Worm (Caenorhabditis elegans) whole organism, dauer: ENCODE data around the gene R11D1.12.

Source experiments
- unc-62 ChIP-seq: sonication (generic microtip); optimal IDR thresholded peaks from 2 replicates; lab custom pipeline; 2017; ENCODE audit warnings: missing biosample characterization, missing genetic modification reagents, missing genetic modification characterization

Gene R11D1.12

DNA sequence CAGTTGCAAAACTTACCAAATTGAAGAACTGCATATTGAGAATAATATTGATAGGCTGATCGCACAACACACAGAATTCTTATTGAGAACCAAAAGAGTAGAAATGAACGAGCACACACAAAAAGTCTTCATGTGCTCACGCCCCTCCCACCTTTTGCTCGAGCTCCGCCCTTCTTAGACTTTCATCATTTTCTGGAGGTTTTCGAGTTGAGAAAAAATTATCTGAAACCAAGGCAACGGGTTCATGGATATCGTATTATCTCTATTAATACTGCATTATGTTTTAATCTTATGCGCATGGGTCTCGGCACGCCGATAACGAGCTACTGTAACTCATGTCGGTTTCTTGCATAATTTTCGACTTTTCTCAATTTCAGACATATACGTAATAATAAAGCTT, at the start of gene R11D1.12:
Gene R11D1.12, minus strand, starts transcription at position 101 of the 400 bp plus-strand sequence.
- TF ChIP-seq unc-62 (GFP tag; lab: Kevin White, UChicago), result no peak

- TF ChIP-seq unc-62 (GFP tag; lab: Kevin White, UChicago), result no peak
Observed at ce11 chrV:12773852-12774251, 48.1 kb upstream of the R11D1.12 start.

DNA sequence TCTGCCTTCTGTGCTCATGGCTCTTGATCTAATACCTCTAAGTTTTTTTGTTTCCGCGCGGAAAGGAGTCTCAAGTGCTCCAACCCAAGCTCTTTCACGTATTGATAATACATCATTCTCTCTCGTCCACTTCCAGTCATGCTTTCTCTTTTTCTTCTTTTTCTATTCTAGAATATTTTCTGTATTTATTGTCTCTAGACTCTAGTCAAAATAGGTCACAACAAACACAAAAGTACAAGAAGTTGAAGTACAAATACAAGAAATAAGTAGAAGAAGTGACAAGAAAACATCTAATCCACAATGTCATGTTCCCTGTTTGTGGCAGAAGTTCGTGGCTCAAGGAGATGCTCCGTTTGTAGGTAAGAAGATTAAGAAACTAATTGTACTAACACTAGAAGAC, 47.4 kb upstream of the R11D1.12 start, which contains the start of gene ZC455.1:
Gene ZC455.1, plus strand, starts transcription at position 301 of the 400 bp plus-strand sequence.
- TF ChIP-seq unc-62 (GFP tag; lab: Kevin White, UChicago), result no peak

ce11 chrV:12768946-12769345, 43.2 kb upstream of the R11D1.12 start, which contains the start of gene srt-43:
TSS of gene srt-43 (plus strand) at chrV:12769246.
- TF ChIP-seq unc-62 (GFP tag; lab: Kevin White, UChicago), result no peak

ce11 chrV:12763291-12763995, 37.6 kb upstream of the R11D1.12 start, which contains the start of the genes abcf-1 and scc-3:
TSS of gene abcf-1 (minus strand) at chrV:12763375.
TSS of gene scc-3 (plus strand) at chrV:12763945.
- TF ChIP-seq unc-62 (GFP tag; lab: Kevin White, UChicago), result no peak

DNA sequence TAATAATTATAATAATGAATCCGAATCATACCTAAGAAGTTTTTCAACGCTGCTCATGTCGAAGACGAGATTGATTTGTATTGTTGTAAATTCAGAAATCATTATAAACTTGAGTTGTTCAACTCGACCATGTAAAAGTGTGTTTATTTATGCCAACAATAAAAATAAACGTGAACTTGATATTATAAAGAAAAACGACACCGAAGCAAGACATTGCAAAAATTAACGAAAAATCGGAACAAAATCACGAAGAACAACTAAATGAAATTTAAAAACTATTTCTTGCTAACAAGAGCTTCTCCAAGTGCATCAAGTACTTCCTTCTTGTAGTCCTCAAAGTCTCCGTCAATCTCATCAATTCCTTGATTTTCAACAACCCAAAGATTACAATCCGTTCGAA, 35.1 kb upstream of the R11D1.12 start, which contains the start of gene F18E2.15:
Gene F18E2.15, minus strand, starts transcription at position 101 of the 400 bp plus-strand sequence.
- no peak for TF ChIP-seq unc-62 (GFP tag; lab: Kevin White, UChicago)

- TF ChIP-seq unc-62 (GFP tag; lab: Kevin White, UChicago), result no peak
Observed at ce11 chrV:12759660-12760059, 33.9 kb upstream of the R11D1.12 start, which contains the start of gene papl-1. TSS of gene papl-1 (minus strand) at chrV:12759760.

- no peak for TF ChIP-seq unc-62 (GFP tag; lab: Kevin White, UChicago)
Observed at ce11 chrV:12754839-12755238, 29.0 kb upstream of the R11D1.12 start, which contains the start of gene gpa-13. TSS of gene gpa-13 (minus strand) at chrV:12754939.

DNA sequence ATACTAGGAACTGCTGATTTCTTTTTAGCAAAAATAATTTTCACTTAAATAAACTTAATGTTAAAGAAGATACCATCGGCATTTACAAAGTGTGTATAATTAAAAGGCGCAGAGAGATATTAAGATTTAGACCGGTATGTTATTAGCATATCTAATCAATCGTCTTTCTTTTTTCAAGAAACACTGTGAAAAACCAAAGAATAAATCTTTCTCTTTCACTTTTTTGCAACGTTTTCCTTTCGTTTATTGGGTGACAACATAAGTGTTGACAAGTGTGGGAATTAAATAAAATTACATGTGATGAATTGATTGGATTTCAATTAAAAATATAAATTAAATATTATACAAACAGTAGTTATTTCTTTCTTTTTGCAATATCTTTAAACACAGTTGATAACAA, 26.6 kb upstream of the R11D1.12 start, which contains the start of gene C15C8.8:
Gene C15C8.8, minus strand, starts transcription at position 101 of the 400 bp plus-strand sequence.
- no peak for TF ChIP-seq unc-62 (GFP tag; lab: Kevin White, UChicago)

DNA sequence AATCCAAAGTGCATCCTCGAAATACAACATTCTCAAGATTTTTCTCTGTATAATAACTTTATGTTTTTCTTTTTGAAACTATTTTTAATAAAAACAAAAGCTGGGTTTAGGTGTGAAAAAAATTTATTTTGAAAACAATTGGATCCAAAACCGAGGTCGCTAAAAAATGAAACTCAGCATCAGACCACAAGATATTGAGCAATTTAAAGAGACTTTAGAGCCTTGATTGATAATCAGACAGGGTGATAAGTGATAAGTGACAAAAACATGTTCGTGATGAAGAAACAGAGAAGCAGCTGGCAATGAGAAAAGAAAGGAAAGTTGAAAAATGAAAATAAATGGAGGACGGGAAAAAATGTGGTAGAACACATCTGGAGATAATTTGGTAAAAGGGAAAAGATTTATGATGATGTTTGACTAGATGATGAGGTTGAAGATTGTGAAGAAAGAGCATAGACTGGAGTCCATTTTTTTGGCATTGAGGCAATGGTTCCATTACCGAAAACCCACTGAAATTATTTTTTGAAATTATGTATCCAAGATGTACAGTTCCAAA, 25.8 kb upstream of the R11D1.12 start, which contains the start of gene C15C8.6:
Gene C15C8.6, minus strand, starts transcription at position 51 of the 556 bp plus-strand sequence.
- TF ChIP-seq unc-62 (GFP tag; lab: Kevin White, UChicago), result no peak

DNA sequence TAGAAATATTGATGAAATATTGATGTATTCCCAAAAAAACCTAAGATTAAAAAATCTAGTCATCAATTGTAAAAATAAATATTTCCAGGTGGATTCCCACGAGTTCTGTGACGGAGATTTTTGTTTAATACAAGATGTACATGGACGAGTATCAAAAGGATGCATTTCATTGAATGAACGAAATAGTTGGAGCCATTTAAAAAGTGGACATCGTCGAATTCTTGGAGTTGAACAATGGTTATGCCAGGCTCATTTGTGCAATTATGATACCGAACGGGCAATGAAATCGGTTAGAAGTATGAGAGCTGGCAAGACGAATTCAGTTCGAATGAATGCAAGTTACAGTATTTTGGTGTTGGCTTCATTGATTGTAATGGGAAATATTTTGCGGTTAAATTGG, 23.8 kb upstream of the R11D1.12 start:
- no peak for TF ChIP-seq unc-62 (GFP tag; lab: Kevin White, UChicago)

- TF ChIP-seq unc-62 (GFP tag; lab: Kevin White, UChicago), result no peak
Observed at ce11 chrV:12747856-12748255, 22.1 kb upstream of the R11D1.12 start, which contains the start of gene C15C8.5. TSS of gene C15C8.5 (plus strand) at chrV:12748007.

DNA sequence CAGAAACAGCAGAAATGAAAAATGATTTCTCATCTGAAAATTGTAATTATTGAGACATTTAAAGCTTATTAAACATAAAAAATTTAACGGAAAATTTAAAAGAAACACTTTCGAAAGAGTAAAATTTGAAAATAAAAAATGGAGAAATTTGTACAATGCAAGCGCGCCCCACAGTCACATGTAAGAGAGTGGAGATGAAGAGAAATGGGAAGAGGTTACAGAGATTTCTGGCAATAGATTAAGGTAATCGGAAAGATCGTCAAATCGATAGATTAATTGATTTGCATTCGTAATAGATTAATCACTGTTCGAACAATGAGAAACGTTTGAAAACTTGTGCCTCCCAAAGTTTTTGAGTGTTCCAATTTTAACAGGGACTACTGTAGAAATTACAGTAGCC, 21.6 kb upstream of the R11D1.12 start, which contains the start of gene C15C8.4:
Gene C15C8.4, minus strand, starts transcription at position 33 of the 400 bp plus-strand sequence.
- TF ChIP-seq unc-62 (GFP tag; lab: Kevin White, UChicago), result no peak

DNA sequence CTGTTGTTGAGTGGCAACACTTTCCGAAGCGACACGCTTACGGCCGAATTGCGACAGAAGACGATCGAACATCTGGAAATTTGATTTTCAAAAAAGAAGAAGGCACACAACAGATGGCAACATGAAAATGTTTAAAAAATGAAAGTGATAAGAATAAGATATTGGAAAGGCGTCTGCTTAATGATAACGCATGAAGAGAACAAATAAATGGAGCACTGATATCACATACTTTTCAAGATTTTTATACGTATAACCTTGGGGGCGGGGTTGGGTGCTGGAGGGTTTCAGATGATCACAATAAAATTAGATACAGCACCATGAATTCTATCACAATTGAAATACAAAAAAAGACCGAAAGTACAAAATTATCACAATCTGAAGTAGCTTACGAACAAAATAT, 19.2 kb upstream of the R11D1.12 start, which contains the start of gene C15C8.7:
Gene C15C8.7, minus strand, starts transcription at position 72 of the 400 bp plus-strand sequence.
- no peak for TF ChIP-seq unc-62 (GFP tag; lab: Kevin White, UChicago)

DNA sequence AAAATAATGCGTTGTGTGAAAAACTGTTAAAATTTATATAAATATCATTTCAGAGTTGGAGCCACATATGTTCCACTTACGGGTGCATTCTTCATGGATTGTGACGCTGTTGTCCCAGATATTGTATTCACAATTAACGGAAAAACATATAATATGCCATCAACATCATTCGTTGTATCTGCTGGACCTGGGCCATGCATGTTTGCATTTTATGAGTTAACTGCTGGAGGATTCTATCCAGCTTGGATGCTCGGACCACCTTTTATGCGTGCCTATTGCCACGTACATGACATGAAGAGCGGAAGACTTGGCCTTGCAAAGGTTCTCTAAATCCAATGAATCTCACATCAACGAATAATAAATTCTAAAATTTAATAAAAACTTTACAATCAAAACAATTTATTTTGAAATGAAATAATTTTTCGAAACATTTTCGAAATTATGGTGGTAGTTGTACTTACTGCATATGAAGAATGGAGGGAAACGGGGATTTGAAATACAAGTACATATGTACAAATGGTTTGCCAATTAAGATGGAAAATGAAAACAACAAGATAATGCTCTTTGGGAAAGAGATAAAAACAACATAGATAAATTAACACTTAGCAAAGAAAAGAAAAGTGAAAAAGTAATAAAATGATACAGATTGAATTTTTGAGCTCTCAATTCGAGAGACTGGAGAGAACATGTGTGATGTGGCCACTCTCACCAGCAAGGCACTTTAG, 18.1 kb upstream of the R11D1.12 start:
- TF ChIP-seq unc-62 (GFP tag; lab: Kevin White, UChicago), result no peak
